Fruit fly (Drosophila melanogaster) S2 (cell line): ENCODE results near the gene CG5498.

ENCODE experiments used
- CG8478 ChIP-seq: fragments of >200 bp; optimal IDR thresholded peaks from 2 replicates; lab custom pipeline; 2018
- CTCF ChIP-seq, 2 experiments: fragments of >200 bp; optimal IDR thresholded peaks; 2 replicates each; lab custom pipeline; 2018

dm6 chr3L:20379496-20379895, 4.4 kb downstream of the CG5498 start:
- TF ChIP-seq CTCF (optimal IDR thresholded peaks at IDR 0.05; lab: Kevin White, UChicago) = no peak
- TF ChIP-seq CG8478 (lab: Kevin White, UChicago) = no peak
